Fruit fly (Drosophila melanogaster) whole organism, embryonic: ENCODE data around the gene CG9164.
A peak's percentile ranks its signal among the peaks of the same experiment; 100 is the strongest.

Experiments
- ATbp ChIP-seq: fragments of 200-800 bp; sonication (Bioruptor generic); optimal IDR thresholded peaks from 2 replicates; lab custom pipeline; 2017; ENCODE audit warnings: missing biosample characterization, mild to moderate bottlenecking, missing genetic modification characterization, missing genetic modification reagents
- Antp ChIP-seq: fragments of 200-800 bp; sonication (Bioruptor generic); optimal IDR thresholded peaks from 3 replicates; lab custom pipeline; 2016; ENCODE audit warnings: missing biosample characterization, missing genetic modification characterization
- Awh ChIP-seq: fragments of 200-800 bp; sonication (Bioruptor generic); IDR thresholded peaks from 2 replicates; pipeline ENCODE4, ENCODE4 v1.3.6; 2022; ENCODE audit warnings: missing biosample characterization, missing genetic modification characterization
- Blimp-1 ChIP-seq: fragments of 200-800 bp; sonication (Bioruptor generic); optimal IDR thresholded peaks from 3 replicates; lab custom pipeline; 2018; ENCODE audit warnings: missing biosample characterization, missing genetic modification characterization, mild to moderate bottlenecking, moderate library complexity, missing genetic modification reagents
- CG11085 ChIP-seq: fragments of 200-800 bp; sonication (Bioruptor generic); IDR thresholded peaks from 2 replicates; pipeline ENCODE4 v1.3.6; 2022; ENCODE audit warnings: missing biosample characterization, missing genetic modification characterization
- CG11398 ChIP-seq: fragments of 200-800 bp; sonication (Bioruptor generic); optimal IDR thresholded peaks from 2 replicates; lab custom pipeline; 2016; ENCODE audit warnings: missing biosample characterization, missing genetic modification characterization
- CG12236 ChIP-seq: fragments of 200-800 bp; sonication (Bioruptor generic); optimal IDR thresholded peaks from 2 replicates; lab custom pipeline; 2016; ENCODE audit warnings: missing biosample characterization, missing genetic modification characterization
- CG14710 ChIP-seq: fragments of 200-800 bp; sonication (Bioruptor generic); optimal IDR thresholded peaks from 3 replicates; lab custom pipeline; 2019; ENCODE audit warnings: missing biosample characterization, mild to moderate bottlenecking, missing genetic modification characterization, moderate library complexity
- CG15269 ChIP-seq: fragments of 200-800 bp; sonication (Bioruptor generic); optimal IDR thresholded peaks from 2 replicates; lab custom pipeline; 2018; ENCODE audit warnings: missing biosample characterization, mild to moderate bottlenecking, missing genetic modification characterization, moderate library complexity
- CG15601 ChIP-seq: fragments of 200-800 bp; sonication (Bioruptor generic); optimal IDR thresholded peaks from 3 replicates; lab custom pipeline; 2019; ENCODE audit warnings: missing biosample characterization, mild to moderate bottlenecking, missing genetic modification characterization, moderate library complexity
- CG1792 ChIP-seq: fragments of 200-800 bp; sonication (Bioruptor generic); optimal IDR thresholded peaks from 2 replicates; lab custom pipeline; 2016; ENCODE audit warnings: missing biosample characterization, missing genetic modification characterization
- CG18476 ChIP-seq: fragments of 200-800 bp; sonication (Bioruptor generic); optimal IDR thresholded peaks from 2 replicates; lab custom pipeline; 2016; ENCODE audit warnings: missing biosample characterization, mild to moderate bottlenecking, missing genetic modification characterization
- CG2120 ChIP-seq: fragments of 200-800 bp; sonication (Bioruptor generic); optimal IDR thresholded peaks from 3 replicates; lab custom pipeline; 2016; ENCODE audit warnings: missing biosample characterization, missing genetic modification characterization
- CG2678 ChIP-seq: fragments of 200-800 bp; sonication (Bioruptor generic); optimal IDR thresholded peaks from 3 replicates; lab custom pipeline; 2019; ENCODE audit warnings: missing biosample characterization, mild to moderate bottlenecking, missing genetic modification characterization, moderate library complexity
- CG5245 ChIP-seq: fragments of 200-800 bp; sonication (Bioruptor generic); optimal IDR thresholded peaks from 3 replicates; lab custom pipeline; 2016; ENCODE audit warnings: missing biosample characterization, missing genetic modification characterization
- Doc2 ChIP-seq: fragments of 200-800 bp; sonication (Bioruptor generic); IDR thresholded peaks from 2 replicates; pipeline ENCODE4 v1.3.6; 2022; ENCODE audit warnings: missing biosample characterization, missing genetic modification characterization
- Doc3 ChIP-seq: fragments of 200-800 bp; sonication (Bioruptor generic); IDR thresholded peaks from 3 replicates; pipeline ENCODE4 v1.3.6; 2022; ENCODE audit warnings: missing biosample characterization, missing genetic modification characterization; ENCODE audit not compliant: partially characterized antibody
- Drgx ChIP-seq: fragments of 200-800 bp; sonication (Bioruptor generic); IDR thresholded peaks from 2 replicates; pipeline ENCODE4 v1.3.6; 2022; ENCODE audit warnings: missing biosample characterization, missing genetic modification characterization
- Ets97D ChIP-seq: fragments of 200-800 bp; sonication (Bioruptor generic); optimal IDR thresholded peaks from 3 replicates; lab custom pipeline; 2016; ENCODE audit warnings: missing biosample characterization, missing genetic modification characterization
- Gug ChIP-seq: fragments of 200-800 bp; sonication (Bioruptor generic); IDR thresholded peaks from 4 replicates; pipeline ENCODE4 v1.3.6; 2022; ENCODE audit warnings: missing biosample characterization, missing genetic modification characterization
- HHEX ChIP-seq: fragments of 200-800 bp; sonication (Bioruptor generic); optimal IDR thresholded peaks from 3 replicates; lab custom pipeline; 2017; ENCODE audit warnings: missing biosample characterization, mild to moderate bottlenecking, missing genetic modification characterization, missing genetic modification reagents
- HLH54F ChIP-seq: fragments of 200-800 bp; sonication (Bioruptor generic); optimal IDR thresholded peaks from 3 replicates; lab custom pipeline; 2016; ENCODE audit warnings: missing biosample characterization, missing genetic modification characterization
- HmgD ChIP-seq: fragments of 200-800 bp; sonication (Bioruptor generic); optimal IDR thresholded peaks from 3 replicates; lab custom pipeline; 2016; ENCODE audit warnings: missing biosample characterization, missing genetic modification characterization
- Jarid2 ChIP-seq: fragments of 200-800 bp; sonication (Bioruptor generic); optimal IDR thresholded peaks from 3 replicates; lab custom pipeline; 2017; ENCODE audit warnings: mild to moderate bottlenecking, missing biosample characterization, missing genetic modification reagents, missing genetic modification characterization
- Lim3 ChIP-seq: fragments of 200-800 bp; sonication (Bioruptor generic); IDR thresholded peaks from 2 replicates; pipeline ENCODE4 v1.3.6; 2022; ENCODE audit warnings: missing biosample characterization, missing genetic modification characterization
- MESR4 ChIP-seq: fragments of 200-800 bp; sonication (Bioruptor generic); optimal IDR thresholded peaks from 2 replicates; lab custom pipeline; 2018; ENCODE audit warnings: missing biosample characterization, mild to moderate bottlenecking, missing genetic modification characterization, moderate library complexity
- Mad ChIP-seq: fragments of 200-800 bp; sonication (Bioruptor generic); optimal IDR thresholded peaks from 2 replicates; lab custom pipeline; 2016; ENCODE audit warnings: missing biosample characterization, missing genetic modification characterization
- Pdp1 ChIP-seq, 2 experiments: fragments of 200-800 bp; sonication (Bioruptor generic); optimal IDR thresholded peaks; 3 replicates each; lab custom pipeline; 2016; ENCODE audit warnings: missing biosample characterization in 2 of 2, missing genetic modification characterization in 2 of 2, mild to moderate bottlenecking in 1 of 2, moderate library complexity in 1 of 2
- TFAM ChIP-seq: fragments of 200-800 bp; sonication (Bioruptor generic); optimal IDR thresholded peaks from 2 replicates; lab custom pipeline; 2017; ENCODE audit warnings: missing biosample characterization, missing genetic modification characterization, inconsistent platforms
- al ChIP-seq: fragments of 200-800 bp; sonication (Bioruptor generic); IDR thresholded peaks from 2 replicates; pipeline ENCODE4 v1.3.6; 2022; ENCODE audit warnings: missing biosample characterization, missing genetic modification characterization
- aop ChIP-seq: fragments of 200-800 bp; sonication (Bioruptor generic); IDR thresholded peaks from 2 replicates; pipeline ENCODE4 v1.3.6; 2022; ENCODE audit warnings: missing biosample characterization, missing genetic modification characterization
- bab2 ChIP-seq: fragments of 200-800 bp; sonication (Bioruptor generic); optimal IDR thresholded peaks from 2 replicates; lab custom pipeline; 2016; ENCODE audit warnings: missing biosample characterization, missing genetic modification characterization
- cas ChIP-seq: fragments of 200-800 bp; sonication (Bioruptor generic); IDR thresholded peaks from 2 replicates; pipeline ENCODE4 v1.3.6; 2022; ENCODE audit warnings: missing biosample characterization, missing genetic modification characterization
- caup ChIP-seq: fragments of 200-800 bp; sonication (Bioruptor generic); optimal IDR thresholded peaks from 3 replicates; lab custom pipeline; 2017; ENCODE audit warnings: missing biosample characterization, mild to moderate bottlenecking, missing genetic modification characterization, moderate library complexity; ENCODE audit not compliant: severe bottlenecking
- cwo ChIP-seq: fragments of 200-800 bp; sonication (Bioruptor generic); optimal IDR thresholded peaks from 3 replicates; lab custom pipeline; 2017; ENCODE audit warnings: missing biosample characterization, missing genetic modification characterization, mild to moderate bottlenecking, moderate library complexity, missing genetic modification reagents
- dm ChIP-seq: fragments of 200-800 bp; sonication (Bioruptor generic); optimal IDR thresholded peaks from 3 replicates; lab custom pipeline; 2016; ENCODE audit warnings: missing biosample characterization, missing genetic modification characterization
- dmrt11E ChIP-seq: fragments of 200-800 bp; sonication (Bioruptor generic); optimal IDR thresholded peaks from 3 replicates; lab custom pipeline; 2018; ENCODE audit warnings: missing biosample characterization, mild to moderate bottlenecking, missing genetic modification characterization, moderate library complexity
- eyg ChIP-seq: fragments of 200-800 bp; sonication (Bioruptor generic); optimal IDR thresholded peaks from 3 replicates; lab custom pipeline; 2016; ENCODE audit warnings: missing biosample characterization, missing genetic modification characterization
- grau ChIP-seq: fragments of 200-800 bp; optimal IDR thresholded peaks from 3 replicates; lab custom pipeline; 2019; ENCODE audit warnings: missing biosample characterization, mild to moderate bottlenecking, missing genetic modification characterization, moderate library complexity
- hkb ChIP-seq, 2 experiments: fragments of 200-800 bp in 1 of 2; fragments of >200 bp in 1 of 2; sonication (Bioruptor generic) in 1 of 2; IDR thresholded peaks in 1 of 2; optimal IDR thresholded peaks in 1 of 2; 2 replicates each; pipeline versions ENCODE4 v1.3.6 to Lab custom; 2017 to 2022; ENCODE audit warnings: missing biosample characterization in 1 of 2, missing genetic modification characterization in 1 of 2
- ind ChIP-seq: fragments of 200-800 bp; sonication (Bioruptor generic); optimal IDR thresholded peaks from 3 replicates; lab custom pipeline; 2016; ENCODE audit warnings: missing biosample characterization, missing genetic modification characterization
- peb ChIP-seq: fragments of 200-800 bp; sonication (Bioruptor generic); IDR thresholded peaks from 2 replicates; pipeline ENCODE4 v1.3.6; 2022; ENCODE audit warnings: missing biosample characterization, missing genetic modification characterization
- pfk ChIP-seq: fragments of 200-800 bp; sonication (Bioruptor generic); optimal IDR thresholded peaks from 2 replicates; lab custom pipeline; 2018; ENCODE audit warnings: missing biosample characterization, mild to moderate bottlenecking, missing genetic modification characterization, moderate library complexity
- pnt ChIP-seq: fragments of 200-800 bp; sonication (Bioruptor generic); optimal IDR thresholded peaks from 3 replicates; lab custom pipeline; 2016; ENCODE audit warnings: missing biosample characterization, missing genetic modification characterization
- rib ChIP-seq: fragments of 200-800 bp; sonication (Bioruptor generic); IDR thresholded peaks from 2 replicates; pipeline ENCODE4 v1.3.6; 2022; ENCODE audit warnings: missing biosample characterization, missing genetic modification characterization
- ro ChIP-seq: fragments of 200-800 bp; sonication (Bioruptor generic); IDR thresholded peaks from 2 replicates; pipeline ENCODE4 v1.3.6; 2022; ENCODE audit warnings: missing biosample characterization, missing genetic modification characterization
- sima ChIP-seq: fragments of 200-800 bp; sonication (Bioruptor generic); optimal IDR thresholded peaks from 2 replicates; lab custom pipeline; 2016; ENCODE audit warnings: missing biosample characterization, missing genetic modification characterization
- tin ChIP-seq: fragments of 200-800 bp; sonication (Bioruptor generic); optimal IDR thresholded peaks from 3 replicates; lab custom pipeline; 2016; ENCODE audit warnings: missing biosample characterization, missing genetic modification characterization
- vnd ChIP-seq: fragments of 200-800 bp; sonication (Bioruptor generic); IDR thresholded peaks from 3 replicates; pipeline ENCODE4 v1.3.6; 2022; ENCODE audit warnings: missing biosample characterization, missing genetic modification characterization; ENCODE audit not compliant: partially characterized antibody

CG9164 gene

DNA sequence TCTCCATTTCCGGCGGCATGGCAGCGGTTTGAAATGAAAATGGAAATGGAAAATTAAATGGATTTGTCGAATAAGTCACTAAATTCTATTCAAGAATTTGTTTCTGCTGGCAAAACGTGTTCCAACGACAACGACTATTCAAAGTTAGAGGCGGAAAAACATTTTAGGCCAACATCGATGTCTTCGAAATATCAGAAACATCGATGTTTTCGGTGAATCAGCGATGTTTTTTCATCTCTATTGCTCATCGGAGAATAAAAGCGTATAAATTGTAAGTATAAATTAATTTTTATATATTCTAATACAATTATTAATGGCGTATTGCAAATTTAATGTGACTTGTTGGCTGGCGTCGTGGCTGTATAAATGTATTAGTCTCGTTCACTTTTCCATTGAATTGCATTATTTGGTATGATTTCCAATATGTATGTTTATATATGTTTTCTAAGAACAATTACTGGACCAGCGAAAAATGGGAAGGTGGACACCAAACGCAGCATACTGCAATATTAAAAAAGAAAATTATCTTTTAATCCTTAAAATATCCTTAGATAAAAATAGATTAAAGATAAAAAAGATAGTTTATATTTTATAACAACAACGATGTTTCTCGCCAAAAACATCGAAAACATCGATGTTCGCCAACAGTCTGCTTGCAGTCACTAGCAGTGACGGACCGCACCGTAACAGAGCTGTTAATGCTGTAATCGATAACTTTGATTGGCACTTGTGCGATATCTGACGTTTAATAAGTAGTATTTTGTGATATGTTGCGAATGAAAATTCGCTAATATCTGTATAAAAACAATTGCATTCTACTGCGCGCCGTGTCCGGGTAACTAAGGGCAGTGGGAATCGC is 40.5 kb downstream of the CG9164 start, which contains the start of the genes CG12608 and Prp5 (continued):
- TF ChIP-seq Drgx (GFP tag; lab: Robert Waterston, UW) (no peak), Jarid2 (GFP tag; lab: Kevin White, UChicago) (no peak), TFAM (GFP tag; lab: Kevin White, UChicago) (no peak), CG18476 (GFP tag; lab: Kevin White, UChicago) (no peak), hkb (optimal IDR thresholded peaks at IDR 0.05; lab: Kevin White, UChicago) (no peak), hkb (GFP tag; IDR thresholded peaks at IDR 0.05; lab: Robert Waterston, UW) (no peak), dm (GFP tag; lab: Kevin White, UChicago) (no peak), CG2678 (tag; lab: Kevin White, UChicago) (no peak), Gug (GFP tag; lab: Robert Waterston, UW) (peak; percentile 12; the same call in 1 of the 4 replicates), MESR4 (GFP tag; lab: Kevin White, UChicago) (peak; percentile 36), pfk (GFP tag; lab: Kevin White, UChicago) (no peak), cas (no peak), CG1792 (GFP tag; lab: Kevin White, UChicago) (no peak), pnt (GFP tag; lab: Kevin White, UChicago) (no peak), cwo (no peak), eyg (no peak), Doc2 (GFP tag; lab: Robert Waterston, UW) (no peak), CG15601 (no peak), Ets97D (GFP tag; lab: Kevin White, UChicago) (no peak), rib (GFP tag; lab: Robert Waterston, UW) (no peak), dmrt11E (tag; lab: Kevin White, UChicago) (no peak), Lim3 (GFP tag; lab: Robert Waterston, UW) (no peak), Mad (GFP tag; lab: Kevin White, UChicago) (no peak), Antp (no peak), CG11398 (GFP tag; lab: Kevin White, UChicago) (no peak), sima (GFP tag; lab: Kevin White, UChicago) (no peak), CG15269 (tag; lab: Kevin White, UChicago) (no peak), ro (GFP tag; lab: Robert Waterston, UW) (no peak), CG5245 (GFP tag; lab: Kevin White, UChicago) (no peak), CG12236 (GFP tag; lab: Kevin White, UChicago) (no peak), CG2120 (GFP tag; lab: Kevin White, UChicago) (no peak), CG14710 (peak; percentile 4), CG11085 (no peak), ATbp (GFP tag; lab: Kevin White, UChicago) (no peak), Pdp1 (GFP tag; optimal IDR thresholded peaks at IDR 0.05; lab: Kevin White, UChicago) (peak in 1 of 2 experiments; percentile 26), HHEX (GFP tag; lab: Kevin White, UChicago) (no peak), ind (GFP tag; lab: Kevin White, UChicago) (no peak), aop (GFP tag; lab: Robert Waterston, UW) (no peak), vnd (GFP tag; lab: Robert Waterston, UW) (peak; percentile 45; the same call in 1 of the 3 replicates), caup (GFP tag; lab: Kevin White, UChicago) (no peak), Awh (GFP tag; lab: Robert Waterston, UW) (no peak), HLH54F (GFP tag; lab: Kevin White, UChicago) (no peak), grau (tag; lab: Kevin White, UChicago) (no peak), tin (GFP tag; lab: Kevin White, UChicago) (no peak), bab2 (GFP tag; lab: Kevin White, UChicago) (no peak), HmgD (no peak), Blimp-1 (GFP tag; lab: Kevin White, UChicago) (no peak), peb (no peak), Doc3 (GFP tag; lab: Robert Waterston, UW) (peak; percentile 52; the same call in 2 of the 3 replicates), al (GFP tag; lab: Robert Waterston, UW) (no peak)
